Fruit fly (Drosophila melanogaster) whole organism: ENCODE results near the gene mRpL35.

ENCODE experiments used
- Dll ChIP-seq: fragments of >200 bp; optimal IDR thresholded peaks from 2 replicates; lab custom pipeline; 2017
- pan ChIP-seq: fragments of >200 bp; optimal IDR thresholded peaks from 2 replicates; lab custom pipeline; 2017
- psq ChIP-seq: fragments of >200 bp; optimal IDR thresholded peaks from 2 replicates; lab custom pipeline; 2017
- usp ChIP-seq: fragments of >200 bp; optimal IDR thresholded peaks from 2 replicates; lab custom pipeline; 2017; ENCODE audit warnings: missing biosample characterization, missing genetic modification characterization, mixed read lengths

dm6 chr3R:22072553-22072952, 49.2 kb downstream of the mRpL35 start:
- TF ChIP-seq pan (lab: Kevin White, UChicago) (no peak), Dll (lab: Kevin White, UChicago) (no peak), psq (lab: Kevin White, UChicago) (no peak), usp (GFP tag; lab: Kevin White, UChicago) (no peak)
